Worm (Caenorhabditis elegans): ENCODE results near the gene fut-8.

The fut-8 gene

DNA sequence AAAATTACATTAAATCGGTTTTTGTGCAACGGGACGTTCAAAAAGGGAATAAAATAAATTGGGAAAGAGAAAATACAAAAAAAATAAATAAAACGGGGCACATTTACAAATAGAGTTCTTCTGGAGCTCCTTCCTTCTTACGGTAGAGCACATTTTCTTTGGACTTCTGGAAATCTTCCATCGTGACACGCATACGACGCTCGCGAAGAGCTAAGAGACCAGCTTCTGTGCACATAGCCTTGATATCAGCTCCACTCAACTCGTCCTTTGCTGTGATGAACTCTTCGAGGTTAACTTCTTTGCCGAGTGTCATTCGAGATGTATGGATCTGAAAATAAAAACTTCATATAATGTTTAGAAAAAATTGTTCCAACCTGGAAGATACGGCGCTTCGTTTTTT, 25.8 kb upstream of the fut-8 start:
- TF ChIP-seq ama-1 (optimal IDR thresholded peaks at IDR 0.05) (no peak), aly-2 (tag; optimal IDR thresholded peaks at IDR 0.05) (no peak), C34F6.9 (tag; optimal IDR thresholded peaks at IDR 0.05) (no peak)

DNA sequence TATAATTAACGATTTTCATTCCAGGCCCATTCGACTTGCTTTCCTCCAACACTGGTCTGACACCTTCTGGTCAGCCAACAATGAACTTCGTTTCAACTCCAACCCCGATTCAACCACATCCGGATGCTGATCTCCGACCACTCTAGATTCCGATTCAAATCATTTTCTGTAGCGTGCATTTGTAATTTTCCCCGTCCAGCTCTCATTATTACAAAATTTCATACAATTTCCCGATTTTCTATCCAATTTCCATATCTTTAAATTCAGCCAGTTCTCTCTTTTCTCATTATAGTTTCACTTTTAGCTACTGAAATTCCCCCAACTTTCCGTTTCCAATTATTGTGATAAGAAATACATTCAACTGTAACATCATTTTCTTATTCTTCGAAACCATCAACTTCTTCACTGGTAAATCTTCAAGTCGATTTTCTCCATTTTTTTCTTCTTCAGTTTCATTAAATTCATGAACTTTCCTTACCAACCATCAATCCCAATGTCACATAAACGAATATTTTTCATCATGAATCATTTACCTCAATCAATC, 25.3 kb upstream of the fut-8 start:
- TF ChIP-seq Y55F3AM.14 (GFP tag; optimal IDR thresholded peaks at IDR 0.05), result no peak
- TF ChIP-seq gmeb-1 (tag; optimal IDR thresholded peaks at IDR 0.05), result no peak
- no peak for TF ChIP-seq sma-9 (GFP tag; optimal IDR thresholded peaks at IDR 0.05)
- TF ChIP-seq sma-9 (tag; optimal IDR thresholded peaks at IDR 0.05), result no peak
- TF ChIP-seq ztf-1 (GFP tag; conservative IDR thresholded peaks at IDR 0.05), result no peak
- no peak for TF ChIP-seq ceh-16 (tag; optimal IDR thresholded peaks at IDR 0.05)
- no peak for TF ChIP-seq nhr-77 (tag; optimal IDR thresholded peaks at IDR 0.05)
- TF ChIP-seq ceh-82 (tag; optimal IDR thresholded peaks at IDR 0.05), result no peak
- no peak for TF ChIP-seq aly-2 (tag; optimal IDR thresholded peaks at IDR 0.05)
- no peak for TF ChIP-seq nhr-21 (tag; optimal IDR thresholded peaks at IDR 0.05)
- no peak for TF ChIP-seq skn-1 (tag; optimal IDR thresholded peaks at IDR 0.05)
- TF ChIP-seq lsy-2 (tag; optimal IDR thresholded peaks at IDR 0.05), result no peak
- TF ChIP-seq lin-11 (tag; optimal IDR thresholded peaks at IDR 0.05), result no peak
- no peak for TF ChIP-seq alr-1 (tag; optimal IDR thresholded peaks at IDR 0.05)
- no peak for TF ChIP-seq mdl-1 (tag; optimal IDR thresholded peaks at IDR 0.05)
- TF ChIP-seq nhr-12 (tag; optimal IDR thresholded peaks at IDR 0.05), result no peak
- no peak for TF ChIP-seq mab-5 (tag; optimal IDR thresholded peaks at IDR 0.05)
- no peak for TF ChIP-seq dmd-4 (tag; optimal IDR thresholded peaks at IDR 0.05)

DNA sequence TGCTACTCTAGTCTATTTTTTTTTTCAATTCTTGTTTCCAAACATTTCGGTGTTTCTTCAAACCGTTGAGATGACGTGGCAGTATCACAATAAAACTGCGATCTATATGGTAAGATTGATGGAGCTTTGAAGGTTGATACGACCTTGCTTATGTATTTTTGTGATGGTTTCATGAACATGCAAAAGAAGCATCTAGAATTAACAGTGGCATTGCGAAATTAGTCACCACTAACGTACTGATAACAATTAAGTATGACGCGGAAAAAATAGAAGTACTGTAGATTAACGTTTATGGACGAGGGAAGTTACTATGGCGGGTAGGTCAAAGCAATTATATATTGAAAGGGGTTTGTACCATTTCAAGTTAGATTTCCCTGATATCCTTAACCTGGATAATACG, 22.1 kb upstream of the fut-8 start:
- TF ChIP-seq nhr-10 (tag; optimal IDR thresholded peaks at IDR 0.05) (no peak), sma-3 (GFP tag; optimal IDR thresholded peaks at IDR 0.05) (peak; percentile 11)

DNA sequence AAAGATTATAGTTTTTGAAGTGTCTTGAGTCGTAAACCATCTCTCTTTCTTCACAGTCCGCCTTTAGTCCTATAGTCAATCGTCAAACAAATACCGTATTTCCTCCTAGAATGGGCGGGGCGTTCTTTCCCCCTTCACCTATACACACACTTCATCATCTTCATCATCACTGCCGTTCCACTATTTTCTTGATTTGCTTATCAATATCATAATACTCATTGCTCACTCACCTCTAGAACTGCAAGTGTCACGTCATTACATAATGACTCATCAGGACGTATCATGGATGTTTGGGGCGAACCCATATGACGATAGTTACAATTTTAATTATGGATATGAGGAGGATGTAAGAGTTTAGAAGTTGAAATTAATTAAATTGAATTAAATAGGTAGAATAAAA, 20.4 kb upstream of the fut-8 start:
- TF ChIP-seq aly-2 (tag; optimal IDR thresholded peaks at IDR 0.05) (no peak), lin-11 (tag; optimal IDR thresholded peaks at IDR 0.05) (no peak), nhr-129 (tag; optimal IDR thresholded peaks at IDR 0.05) (no peak), nhr-6 (tag; optimal IDR thresholded peaks at IDR 0.05) (no peak), ZK546.5 (tag; optimal IDR thresholded peaks at IDR 0.05) (no peak), alr-1 (tag; optimal IDR thresholded peaks at IDR 0.05) (no peak), ztf-4 (tag; optimal IDR thresholded peaks at IDR 0.05) (no peak)

ce11 chrV:6007927-6008326, 17.6 kb upstream of the fut-8 start:
- TF ChIP-seq ztf-1 (GFP tag; conservative IDR thresholded peaks at IDR 0.05) (no peak), unc-39 (tag; optimal IDR thresholded peaks at IDR 0.05) (no peak), zag-1 (tag; optimal IDR thresholded peaks at IDR 0.05) (no peak), nhr-23 (tag; optimal IDR thresholded peaks at IDR 0.05) (no peak)

- TF ChIP-seq ztf-4 (tag; optimal IDR thresholded peaks at IDR 0.05), result no peak
- no peak for TF ChIP-seq ZK546.5 (tag; optimal IDR thresholded peaks at IDR 0.05)
- no peak for TF ChIP-seq sem-4 (tag; optimal IDR thresholded peaks at IDR 0.05)
- no peak for TF ChIP-seq unc-39 (tag; optimal IDR thresholded peaks at IDR 0.05)
- TF ChIP-seq lin-39 (tag; optimal IDR thresholded peaks at IDR 0.05), result no peak
Observed at ce11 chrV:6003301-6003700, 13.0 kb upstream of the fut-8 start, which contains the start of gene fos-1. fos-1 (plus strand) TSS chrV:6003601.

- TF ChIP-seq nhr-129 (tag; optimal IDR thresholded peaks at IDR 0.05), result peak; percentile 96
- no peak for TF ChIP-seq unc-39 (tag; optimal IDR thresholded peaks at IDR 0.05)
- TF ChIP-seq lin-39 (tag; optimal IDR thresholded peaks at IDR 0.05), result no peak
- TF ChIP-seq mab-5 (tag; optimal IDR thresholded peaks at IDR 0.05), result no peak
- no peak for TF ChIP-seq dmd-4 (tag; optimal IDR thresholded peaks at IDR 0.05)
- TF ChIP-seq mdl-1 (tag; optimal IDR thresholded peaks at IDR 0.05), result peak; percentile 83 to 87
- TF ChIP-seq unc-62 (GFP tag; optimal IDR thresholded peaks at IDR 0.05), result peak; percentile 91
- peak; percentile 97 for TF ChIP-seq nhr-6 (tag; optimal IDR thresholded peaks at IDR 0.05)
- TF ChIP-seq peb-1 (tag; optimal IDR thresholded peaks at IDR 0.05), result peak; percentile 32
- TF ChIP-seq sem-4 (tag; optimal IDR thresholded peaks at IDR 0.05), result peak; percentile 82
- TF ChIP-seq egl-27 (tag; optimal IDR thresholded peaks at IDR 0.05), result peak; percentile 95
- TF ChIP-seq elt-3 (tag; optimal IDR thresholded peaks at IDR 0.05), result no peak
- TF ChIP-seq lsy-2 (tag; optimal IDR thresholded peaks at IDR 0.05), result peak; percentile 73 to 91
- no peak for TF ChIP-seq nhr-237 (tag; optimal IDR thresholded peaks at IDR 0.05)
- TF ChIP-seq skn-1 (tag; optimal IDR thresholded peaks at IDR 0.05), result no peak
- TF ChIP-seq nhr-11 (tag; optimal IDR thresholded peaks at IDR 0.05), result peak; percentile 9
- TF ChIP-seq ceh-16 (tag; optimal IDR thresholded peaks at IDR 0.05), result peak; percentile 80
- TF ChIP-seq snpc-4 (tag; optimal IDR thresholded peaks at IDR 0.05), result peak; percentile 62
- TF ChIP-seq C34F6.9 (tag; optimal IDR thresholded peaks at IDR 0.05), result peak; percentile 95
- peak; percentile 96 for TF ChIP-seq nhr-21 (tag; optimal IDR thresholded peaks at IDR 0.05)
- no peak for TF ChIP-seq ztf-11 (tag; optimal IDR thresholded peaks at IDR 0.05)
- peak; percentile 72 for TF ChIP-seq gmeb-1 (tag; optimal IDR thresholded peaks at IDR 0.05)
- TF ChIP-seq ztf-1 (GFP tag; conservative IDR thresholded peaks at IDR 0.05), result no peak
- TF ChIP-seq ztf-4 (tag; optimal IDR thresholded peaks at IDR 0.05), result peak; percentile 97
- TF ChIP-seq ZK546.5 (tag; optimal IDR thresholded peaks at IDR 0.05), result no peak
- TF ChIP-seq R02D3.7 (tag; optimal IDR thresholded peaks at IDR 0.05), result no peak
Observed at ce11 chrV:6000368-6000802, 10.1 kb upstream of the fut-8 start.

Measured in whole organism, L2 larva.